Fruit fly (Drosophila melanogaster) Kc167 (cell line): Measurements from ENCODE around the gene RpL7A.

Experiments used
- Myc ChIP-seq: fragments of >200 bp; optimal IDR thresholded peaks from 2 replicates; lab custom pipeline; 2017; ENCODE audit warnings: missing external identifiers
- Sin3A ChIP-seq: fragments of >200 bp; optimal IDR thresholded peaks from 2 replicates; lab custom pipeline; 2018; ENCODE audit warnings: missing external identifiers
- h ChIP-seq: fragments of >200 bp; optimal IDR thresholded peaks from 3 replicates; lab custom pipeline; 2018; ENCODE audit warnings: missing external identifiers
- insv ChIP-seq: fragments of >200 bp; optimal IDR thresholded peaks from 3 replicates; lab custom pipeline; 2018; ENCODE audit warnings: missing external identifiers
- psq ChIP-seq: fragments of >200 bp; optimal IDR thresholded peaks from 2 replicates; lab custom pipeline; 2017; ENCODE audit warnings: missing external identifiers
- ttk ChIP-seq: sonication (Bioruptor generic); optimal IDR thresholded peaks from 2 replicates; lab custom pipeline; 2017; ENCODE audit warnings: missing external identifiers

RpL7A gene

dm6 chrX:6533101-6533636 is at the start of gene RpL7A:
RpL7A (minus strand) TSS chrX:6533348.
- TF ChIP-seq Myc (lab: Kevin White, UChicago) (no peak), Sin3A (no peak), psq (lab: Kevin White, UChicago) (no peak), ttk (lab: Kevin White, UChicago) (no peak), insv (lab: Kevin White, UChicago) (no peak), h (no peak)

- TF ChIP-seq insv (lab: Kevin White, UChicago): no peak
- no peak for TF ChIP-seq h
- TF ChIP-seq ttk (lab: Kevin White, UChicago): no peak
- TF ChIP-seq Sin3A: no peak
- no peak for TF ChIP-seq Myc (lab: Kevin White, UChicago)
- no peak for TF ChIP-seq psq (lab: Kevin White, UChicago)
Observed at dm6 chrX:6574488-6574887, 41.3 kb upstream of the RpL7A start.

dm6 chrX:6573799-6574198 is 40.7 kb upstream of the RpL7A start:
- TF ChIP-seq insv (lab: Kevin White, UChicago) (no peak), psq (lab: Kevin White, UChicago) (no peak), ttk (lab: Kevin White, UChicago) (no peak), h (no peak), Myc (lab: Kevin White, UChicago) (no peak), Sin3A (no peak)

DNA sequence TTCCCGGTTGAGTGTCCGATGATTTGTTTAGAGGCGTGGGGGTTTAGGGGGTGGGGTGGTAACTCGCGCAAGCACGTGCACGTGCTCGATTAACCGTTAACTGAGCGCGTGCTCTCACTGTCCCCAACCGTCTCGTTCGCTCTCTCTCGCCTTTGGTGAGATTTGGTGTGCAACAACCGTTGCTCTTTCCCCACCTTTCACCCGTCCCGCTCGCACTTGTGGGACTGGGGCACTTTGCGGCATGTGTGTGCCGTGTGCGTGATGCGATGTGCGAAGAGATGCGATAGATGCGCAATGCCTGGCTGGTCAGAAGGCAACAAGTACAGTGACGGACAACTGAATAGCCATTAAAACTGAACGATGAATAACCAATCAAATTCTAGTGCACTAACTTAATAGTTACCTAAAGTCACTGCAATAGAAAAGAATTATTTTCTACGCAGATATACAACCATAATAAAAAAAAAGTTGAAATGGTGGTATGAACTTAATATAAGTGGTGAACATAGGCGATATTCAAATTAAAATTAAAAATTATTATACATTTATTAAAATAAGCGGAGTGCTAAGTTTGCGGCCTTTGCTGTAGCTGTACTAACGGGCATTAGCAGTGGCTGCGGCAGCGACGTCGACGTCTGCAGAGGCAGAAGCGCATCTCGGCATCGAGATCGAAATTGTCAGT is 38.2 kb upstream of the RpL7A start:
- TF ChIP-seq Myc (lab: Kevin White, UChicago) (no peak), psq (lab: Kevin White, UChicago) (no peak), Sin3A (no peak), insv (lab: Kevin White, UChicago) (no peak), ttk (lab: Kevin White, UChicago) (no peak), h (no peak)

- TF ChIP-seq Sin3A (no peak), insv (lab: Kevin White, UChicago) (no peak), h (no peak), psq (lab: Kevin White, UChicago) (no peak), Myc (lab: Kevin White, UChicago) (no peak), ttk (lab: Kevin White, UChicago) (no peak)
Observed at dm6 chrX:6551464-6551863, 18.3 kb upstream of the RpL7A start.

- TF ChIP-seq insv (lab: Kevin White, UChicago): no peak
- TF ChIP-seq ttk (lab: Kevin White, UChicago): no peak
- TF ChIP-seq Sin3A: no peak
- TF ChIP-seq psq (lab: Kevin White, UChicago): no peak
- TF ChIP-seq h: no peak
- no peak for TF ChIP-seq Myc (lab: Kevin White, UChicago)
Observed at dm6 chrX:6550118-6550502, 17.0 kb upstream of the RpL7A start.

- TF ChIP-seq h (no peak), psq (lab: Kevin White, UChicago) (no peak), insv (lab: Kevin White, UChicago) (no peak), Myc (lab: Kevin White, UChicago) (no peak), Sin3A (no peak), ttk (lab: Kevin White, UChicago) (no peak)
Observed at dm6 chrX:6549428-6550117, 16.4 kb upstream of the RpL7A start.

DNA sequence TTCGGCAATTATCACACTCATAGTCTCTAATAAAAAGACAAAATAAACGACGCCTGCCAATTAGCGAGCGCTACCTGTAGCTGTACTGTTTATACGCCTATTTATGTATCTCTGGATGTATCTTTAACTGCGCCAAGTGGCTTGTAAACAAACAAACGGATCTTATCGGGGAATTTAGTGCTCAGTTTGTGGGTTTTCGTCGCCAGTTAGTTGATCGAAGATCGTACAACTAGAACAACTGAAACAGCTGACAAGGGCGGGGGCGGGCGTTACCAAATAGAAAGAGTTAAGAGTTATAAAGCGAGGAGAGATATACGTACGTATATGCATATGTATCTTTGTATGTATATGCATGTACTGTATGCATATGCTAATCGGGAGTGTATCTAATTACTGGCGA is 13.8 kb upstream of the RpL7A start:
- TF ChIP-seq psq (lab: Kevin White, UChicago) (no peak), Myc (lab: Kevin White, UChicago) (no peak), h (no peak), insv (lab: Kevin White, UChicago) (no peak), ttk (lab: Kevin White, UChicago) (no peak), Sin3A (no peak)

dm6 chrX:6545862-6546270 is 12.7 kb upstream of the RpL7A start:
- TF ChIP-seq ttk (lab: Kevin White, UChicago) (no peak), Myc (lab: Kevin White, UChicago) (no peak), psq (lab: Kevin White, UChicago) (no peak), h (no peak), Sin3A (no peak), insv (lab: Kevin White, UChicago) (no peak)

DNA sequence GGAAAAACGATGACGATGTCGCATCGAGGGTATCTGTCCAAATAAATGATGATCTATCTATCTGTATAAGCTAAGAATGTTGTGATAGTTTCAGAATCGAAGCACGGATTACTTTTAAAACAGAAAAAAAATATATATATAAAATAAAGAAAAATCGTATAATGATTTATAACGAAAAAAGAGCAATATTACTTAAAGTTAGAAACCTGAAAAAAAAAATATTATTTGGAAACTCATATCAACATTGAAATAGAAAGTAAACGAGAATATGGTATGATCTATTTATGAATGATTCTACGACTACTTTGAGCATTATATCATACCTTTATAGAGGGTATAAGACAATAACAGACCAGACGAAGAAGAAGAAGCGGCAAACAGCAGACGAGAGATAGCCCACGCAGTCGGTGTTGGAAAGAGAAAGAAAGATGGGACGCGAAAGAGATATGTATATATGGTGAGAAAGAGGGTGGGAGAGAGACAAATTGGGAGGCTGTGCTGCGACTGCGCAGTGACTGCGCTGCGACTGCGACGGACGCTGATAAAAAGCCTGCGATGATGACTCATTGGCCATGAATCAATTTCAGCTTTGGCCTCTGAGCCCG is 10.5 kb upstream of the RpL7A start:
- TF ChIP-seq Myc (lab: Kevin White, UChicago): no peak
- no peak for TF ChIP-seq h
- no peak for TF ChIP-seq insv (lab: Kevin White, UChicago)
- no peak for TF ChIP-seq ttk (lab: Kevin White, UChicago)
- no peak for TF ChIP-seq Sin3A
- TF ChIP-seq psq (lab: Kevin White, UChicago): no peak

dm6 chrX:6542331-6542730 is 9.2 kb upstream of the RpL7A start:
- TF ChIP-seq psq (lab: Kevin White, UChicago) (no peak), Myc (lab: Kevin White, UChicago) (no peak), Sin3A (no peak), ttk (lab: Kevin White, UChicago) (no peak), h (no peak), insv (lab: Kevin White, UChicago) (no peak)

- TF ChIP-seq Myc (lab: Kevin White, UChicago) (no peak), Sin3A (no peak), ttk (lab: Kevin White, UChicago) (no peak), psq (lab: Kevin White, UChicago) (no peak), insv (lab: Kevin White, UChicago) (no peak), h (no peak)
Observed at dm6 chrX:6541277-6541676, 8.1 kb upstream of the RpL7A start.
